Fruit fly (Drosophila melanogaster): ENCODE results near the gene geko.

Gene geko

dm6 chr3L:18101421-18101996 lies 37.7 kb upstream of the geko start:
- TF ChIP-seq Sox14 (GFP tag; optimal IDR thresholded peaks at IDR 0.05) (peak; percentile 18), fd59A (GFP tag; optimal IDR thresholded peaks at IDR 0.05) (no peak), CG34406 (GFP tag; optimal IDR thresholded peaks at IDR 0.05) (peak; percentile 8), CG15336 (GFP tag; IDR thresholded peaks at IDR 0.05) (peak; percentile 50; the same call in 1 of the 2 replicates), Sox102F (GFP tag; optimal IDR thresholded peaks at IDR 0.05) (peak; percentile 51), CG16779 (tag; optimal IDR thresholded peaks at IDR 0.05) (no peak), dsx (GFP tag; optimal IDR thresholded peaks at IDR 0.05; ENCODE audit: poor library complexity, severe bottlenecking) (no peak), CG32006 (GFP tag; optimal IDR thresholded peaks at IDR 0.05) (peak; percentile 11), CG6792 (GFP tag; optimal IDR thresholded peaks at IDR 0.05) (no peak), vri (GFP tag; optimal IDR thresholded peaks at IDR 0.05) (peak; percentile 1), OdsH (GFP tag; optimal IDR thresholded peaks at IDR 0.05) (peak; percentile 9), CG6808 (GFP tag; optimal IDR thresholded peaks at IDR 0.05) (no peak), CG7368 (GFP tag; optimal IDR thresholded peaks at IDR 0.05) (no peak), CG31627 (GFP tag; optimal IDR thresholded peaks at IDR 0.05) (peak; percentile 20), CG1621 (tag; optimal IDR thresholded peaks at IDR 0.05) (no peak), Eip78C (GFP tag) (peak; percentile 85), Ets21C (GFP tag; optimal IDR thresholded peaks at IDR 0.05) (peak; percentile 34), CG6276 (GFP tag; optimal IDR thresholded peaks at IDR 0.05) (peak; percentile 20), Ets96B (tag; optimal IDR thresholded peaks at IDR 0.05) (peak; percentile 6), acj6 (GFP tag; optimal IDR thresholded peaks at IDR 0.05) (peak; percentile 54), Hr4 (GFP tag; optimal IDR thresholded peaks at IDR 0.05) (peak; percentile 20), CG6854 (GFP tag; optimal IDR thresholded peaks at IDR 0.05) (peak; percentile 14), esn (GFP tag; optimal IDR thresholded peaks at IDR 0.05) (peak; percentile 50), Eip75B (GFP tag; optimal IDR thresholded peaks at IDR 0.05) (peak; percentile 19), CG10631 (GFP tag; optimal IDR thresholded peaks at IDR 0.05) (peak; percentile 7), Met (GFP tag; optimal IDR thresholded peaks at IDR 0.05) (peak; percentile 59), CG11762 (GFP tag; optimal IDR thresholded peaks at IDR 0.05; ENCODE audit: insufficient read depth) (no peak), CG3032 (tag; optimal IDR thresholded peaks at IDR 0.05) (peak; percentile 3), Smox (GFP tag; optimal IDR thresholded peaks at IDR 0.05) (peak; percentile 65), svp (GFP tag) (peak; percentile 79), pdm3 (GFP tag; optimal IDR thresholded peaks at IDR 0.05) (peak; percentile 26), Hr39 (GFP tag; optimal IDR thresholded peaks at IDR 0.05) (peak; percentile 23), topi (GFP tag; optimal IDR thresholded peaks at IDR 0.05) (peak; percentile 26), Blimp-1 (GFP tag; optimal IDR thresholded peaks at IDR 0.05) (peak; percentile 20), Sox15 (GFP tag; optimal IDR thresholded peaks at IDR 0.05) (no peak), net (GFP tag; optimal IDR thresholded peaks at IDR 0.05) (peak; percentile 1), CG8119 (GFP tag; IDR thresholded peaks at IDR 0.05) (peak; percentile 46; the same call in 1 of the 3 replicates), cyc (GFP tag; optimal IDR thresholded peaks at IDR 0.05) (peak; percentile 37), Gug (GFP tag; IDR thresholded peaks at IDR 0.05) (no peak), lz (GFP tag; optimal IDR thresholded peaks at IDR 0.05) (peak; percentile 50), achi (GFP tag; optimal IDR thresholded peaks at IDR 0.05) (peak; percentile 30), CG6163 (GFP tag; IDR thresholded peaks at IDR 0.05) (0 out of 3 replicates have a peak, but pooled peaks have one; percentile 37)

- peak; percentile 11 for TF ChIP-seq Sox102F (GFP tag; optimal IDR thresholded peaks at IDR 0.05)
- TF ChIP-seq CG8632 (GFP tag; optimal IDR thresholded peaks at IDR 0.05) = peak; percentile 7
- TF ChIP-seq Blimp-1 (GFP tag; optimal IDR thresholded peaks at IDR 0.05) = peak; percentile 71
- TF ChIP-seq CG15336 (GFP tag; IDR thresholded peaks at IDR 0.05) = peak; percentile 36; the same call in 1 of the 2 replicates
- no peak for TF ChIP-seq Eip75B (GFP tag; optimal IDR thresholded peaks at IDR 0.05)
- no peak for TF ChIP-seq CG32006 (GFP tag; optimal IDR thresholded peaks at IDR 0.05)
- TF ChIP-seq Gug (GFP tag; IDR thresholded peaks at IDR 0.05) = no peak
- TF ChIP-seq OdsH (GFP tag; optimal IDR thresholded peaks at IDR 0.05) = peak; percentile 7
- no peak for TF ChIP-seq CG34406 (GFP tag; optimal IDR thresholded peaks at IDR 0.05)
- peak; percentile 31 for TF ChIP-seq Met (GFP tag; optimal IDR thresholded peaks at IDR 0.05)
- peak; percentile 33 for TF ChIP-seq Eip78C (GFP tag)
- 0 out of 3 replicates have a peak, but pooled peaks have one; percentile 22 for TF ChIP-seq CG8119 (GFP tag; IDR thresholded peaks at IDR 0.05)
- peak; percentile 23 for TF ChIP-seq esn (GFP tag; optimal IDR thresholded peaks at IDR 0.05)
These were observed 37.0 kb upstream of the geko start for dm6 chr3L:18102161-18102565.

Data from whole organism, prepupa.